Fruit fly (Drosophila melanogaster): ENCODE measurements around the gene RpL9.

DNA sequence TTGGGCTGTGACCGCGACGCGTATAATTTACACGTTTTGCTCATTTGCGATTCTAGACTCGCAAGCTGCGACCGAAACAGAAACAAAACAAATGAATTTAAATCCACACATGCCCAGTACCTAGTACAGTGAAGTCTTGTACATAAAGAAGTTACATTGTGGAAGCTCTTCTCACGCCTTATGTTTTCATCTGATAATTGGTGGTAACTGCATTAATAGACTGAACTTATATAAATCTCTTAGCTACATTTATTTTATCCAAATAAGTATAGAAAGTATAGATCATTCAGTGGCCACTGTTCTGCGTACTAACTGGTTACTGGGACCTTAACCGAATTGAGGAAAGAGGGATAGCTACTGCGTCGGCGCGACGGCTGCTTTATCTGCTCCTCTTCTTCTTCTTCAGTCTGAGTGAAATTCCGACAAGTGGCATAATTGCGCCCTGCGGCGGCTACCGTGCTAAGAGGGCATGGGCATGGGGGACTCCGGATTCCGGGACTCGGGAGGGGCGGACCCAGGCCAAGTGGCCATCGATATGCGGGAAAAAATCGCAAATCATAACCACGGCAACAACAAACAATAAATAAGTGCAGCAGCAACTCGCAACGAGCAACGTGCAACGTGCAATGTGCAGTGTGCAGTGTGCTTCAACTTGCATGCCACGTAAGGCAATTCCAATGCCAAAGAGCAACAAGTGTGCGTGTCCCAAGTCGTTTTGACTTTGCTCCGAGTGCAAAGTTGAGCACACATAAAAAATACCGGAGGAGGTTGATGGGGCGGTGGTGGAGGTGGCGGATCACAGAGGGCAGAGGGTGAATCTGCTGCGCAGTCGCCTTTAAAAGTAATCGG, 47.9 kb upstream of the RpL9 start:
- TF ChIP-seq psq (optimal IDR thresholded peaks at IDR 0.05) (no peak), h (optimal IDR thresholded peaks at IDR 0.05) (no peak), ttk (optimal IDR thresholded peaks at IDR 0.05) (no peak)

All from Kc167 (cell line).